Worm (Caenorhabditis elegans): ENCODE measurements around the gene mrpl-18.

mrpl-18 gene

ce11 chrIII:8142217-8142616, 2.6 kb upstream of the mrpl-18 start:
- TF ChIP-seq Y116A8C.19 (tag; optimal IDR thresholded peaks at IDR 0.05; ENCODE audit: borderline replicate concordance), result no peak

ce11 chrIII:8145971-8146370, 1.2 kb downstream of the mrpl-18 start:
- TF ChIP-seq ceh-88 (GFP tag; IDR thresholded peaks at IDR 0.05) (no peak), mab-9 (GFP tag; IDR thresholded peaks at IDR 0.05) (peak; percentile 86)

ce11 chrIII:8148751-8149150, 3.9 kb downstream of the mrpl-18 start, which contains the start of gene D2007.2:
D2007.2 (plus strand) TSS chrIII:8148963.
- TF ChIP-seq ets-5 (GFP tag; IDR thresholded peaks at IDR 0.05) (no peak), hlh-4 (tag; optimal IDR thresholded peaks at IDR 0.05) (no peak), efl-1 (optimal IDR thresholded peaks at IDR 0.05) (no peak), efl-1 (GFP tag; optimal IDR thresholded peaks at IDR 0.05 in 1 of 2) (peak in 1 of 2 experiments; percentile 92), vab-15 (tag; optimal IDR thresholded peaks at IDR 0.05) (no peak)

ce11 chrIII:8154423-8154822, 9.6 kb downstream of the mrpl-18 start:
- no peak for TF ChIP-seq ceh-90 (tag; optimal IDR thresholded peaks at IDR 0.05)
- TF ChIP-seq nhr-77 (tag; optimal IDR thresholded peaks at IDR 0.05), result no peak
- no peak for TF ChIP-seq nhr-11 (tag; optimal IDR thresholded peaks at IDR 0.05)
- no peak for TF ChIP-seq xbp-1 (tag; optimal IDR thresholded peaks at IDR 0.05)
- no peak for TF ChIP-seq grh-1 (GFP tag; IDR thresholded peaks at IDR 0.05)

- TF ChIP-seq nhr-71 (tag; optimal IDR thresholded peaks at IDR 0.05) (peak; percentile 28), lir-3 (tag; optimal IDR thresholded peaks at IDR 0.05; ENCODE audit: poor library complexity) (peak; percentile 11), rnt-1 (tag; optimal IDR thresholded peaks at IDR 0.05) (no peak), dsc-1 (tag; optimal IDR thresholded peaks at IDR 0.05) (peak; percentile 78), lsy-2 (tag; optimal IDR thresholded peaks at IDR 0.05) (peak in 1 of 2 experiments; percentile 28)
Measured at ce11 chrIII:8155166-8155565, 10.4 kb downstream of the mrpl-18 start, which contains the start of gene D2007.1. D2007.1 (plus strand) TSS chrIII:8155466.

- TF ChIP-seq ceh-63 (GFP tag; optimal IDR thresholded peaks at IDR 0.05), result no peak
- TF ChIP-seq zip-4 (GFP tag; optimal IDR thresholded peaks at IDR 0.05), result no peak
- TF ChIP-seq nhr-84 (tag; optimal IDR thresholded peaks at IDR 0.05), result no peak
- TF ChIP-seq lin-35 (GFP tag; optimal IDR thresholded peaks at IDR 0.05), result peak in 1 of 2 experiments; percentile 18
- TF ChIP-seq alr-1 (tag; optimal IDR thresholded peaks at IDR 0.05; ENCODE audit: borderline replicate concordance), result no peak
- TF ChIP-seq nhr-11 (tag; optimal IDR thresholded peaks at IDR 0.05), result no peak
- TF ChIP-seq unc-62 (GFP tag; optimal IDR thresholded peaks at IDR 0.05), result no peak
- no peak for TF ChIP-seq ama-1 (optimal IDR thresholded peaks at IDR 0.05)
- TF ChIP-seq egl-13 (tag; optimal IDR thresholded peaks at IDR 0.05), result no peak
- no peak for TF ChIP-seq lir-3 (tag; optimal IDR thresholded peaks at IDR 0.05; ENCODE audit: poor library complexity)
- no peak for TF ChIP-seq hlh-17 (GFP tag; optimal IDR thresholded peaks at IDR 0.05; ENCODE audit: borderline replicate concordance)
- TF ChIP-seq unc-86 (tag; optimal IDR thresholded peaks at IDR 0.05), result no peak
- TF ChIP-seq nhr-19 (GFP tag; conservative IDR thresholded peaks at IDR 0.05), result 0 out of 2 replicates have a peak, but pooled peaks have one; percentile 7
- TF ChIP-seq zag-1 (tag; optimal IDR thresholded peaks at IDR 0.05), result no peak
- no peak for TF ChIP-seq tlp-1 (tag; optimal IDR thresholded peaks at IDR 0.05)
- TF ChIP-seq dpl-1 (GFP tag; optimal IDR thresholded peaks at IDR 0.05), result peak in 1 of 3 experiments; percentile 15
- TF ChIP-seq sup-37 (GFP tag; optimal IDR thresholded peaks at IDR 0.05), result no peak
- no peak for TF ChIP-seq jun-1 (tag; optimal IDR thresholded peaks at IDR 0.05)
- TF ChIP-seq pag-3 (tag; optimal IDR thresholded peaks at IDR 0.05; ENCODE audit: borderline replicate concordance, insufficient read depth), result no peak
- TF ChIP-seq nhr-85 (tag), result no peak
- TF ChIP-seq unc-130 (tag; optimal IDR thresholded peaks at IDR 0.05), result no peak
- TF ChIP-seq Y116A8C.19 (tag; optimal IDR thresholded peaks at IDR 0.05; ENCODE audit: borderline replicate concordance), result no peak
- TF ChIP-seq egl-27 (tag; optimal IDR thresholded peaks at IDR 0.05), result no peak
- no peak for TF ChIP-seq aly-2 (tag; optimal IDR thresholded peaks at IDR 0.05)
- peak in 1 of 2 experiments; percentile 51 for TF ChIP-seq mdl-1 (tag; optimal IDR thresholded peaks at IDR 0.05)
- TF ChIP-seq hlh-4 (tag; optimal IDR thresholded peaks at IDR 0.05), result no peak
- TF ChIP-seq fkh-4 (tag; optimal IDR thresholded peaks at IDR 0.05; ENCODE audit: borderline replicate concordance), result no peak
Measured at ce11 chrIII:8158140-8158786, 13.4 kb downstream of the mrpl-18 start, which contains the start of gene atg-13. atg-13 (minus strand) TSS chrIII:8158190.

Data from whole organism, L1 larva.